Fruit fly (Drosophila melanogaster): Measurements from ENCODE around the gene Rga.

Rga gene

DNA sequence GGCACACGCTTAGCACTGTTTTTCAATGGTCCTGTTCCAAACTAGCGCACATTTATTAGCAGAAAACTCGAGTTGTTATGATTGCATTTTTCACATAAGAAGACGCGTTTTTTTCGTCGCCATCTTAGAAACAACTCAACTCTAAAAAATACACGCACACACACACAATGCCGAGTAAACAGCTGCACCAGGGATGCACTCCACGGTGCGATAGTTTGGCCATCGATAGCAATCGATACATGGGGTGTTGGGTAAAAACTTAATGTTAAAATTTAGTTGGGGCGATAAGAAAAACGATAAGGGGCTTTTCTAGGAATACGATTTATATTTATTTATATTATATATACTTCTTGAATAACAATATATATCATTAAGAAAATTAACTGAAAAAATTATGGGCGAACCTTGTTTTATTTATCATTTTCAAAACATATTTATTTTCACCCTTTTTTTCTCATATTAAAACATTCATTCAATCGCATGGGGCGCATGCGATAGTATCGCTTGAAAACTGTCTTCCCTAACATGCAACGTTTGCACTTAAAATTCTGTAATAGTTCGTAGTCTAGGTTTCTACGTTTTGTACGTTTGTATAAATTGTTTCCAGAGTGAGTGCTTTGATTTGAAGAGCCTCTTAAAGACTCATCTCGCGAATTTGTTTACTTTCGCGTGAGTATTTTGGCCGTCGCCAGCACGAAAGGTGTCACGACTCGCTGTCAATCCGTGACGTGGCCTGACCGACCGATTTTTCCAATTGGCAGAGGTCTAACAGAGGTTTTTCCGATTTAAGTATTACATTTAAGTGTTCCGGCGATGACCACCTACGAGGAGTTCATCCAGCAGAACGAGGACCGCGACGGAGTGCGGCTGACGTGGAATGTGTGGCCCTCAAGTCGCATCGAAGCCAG is 35.9 kb upstream of the Rga start, which contains the start of the genes MTA1-like and Sec23 (continued):
- TF ChIP-seq nom (GFP tag; optimal IDR thresholded peaks at IDR 0.05) (no peak), gcm (GFP tag; optimal IDR thresholded peaks at IDR 0.05) (no peak), Spps (tag; optimal IDR thresholded peaks at IDR 0.05) (no peak), tin (GFP tag; optimal IDR thresholded peaks at IDR 0.05) (peak; percentile 57), emc (GFP tag; optimal IDR thresholded peaks at IDR 0.05) (no peak), pfk (GFP tag; optimal IDR thresholded peaks at IDR 0.05) (no peak), Hr39 (optimal IDR thresholded peaks at IDR 0.05) (no peak), jigr1 (GFP tag; IDR thresholded peaks at IDR 0.05) (peak; percentile 79; the same call in 2 of the 3 replicates), grau (tag; optimal IDR thresholded peaks at IDR 0.05) (peak; percentile 63), esg (GFP tag; conservative IDR thresholded peaks at IDR 0.05) (no peak), ham (GFP tag; IDR thresholded peaks at IDR 0.05) (no peak), CG6175 (GFP tag; IDR thresholded peaks at IDR 0.05) (no peak), CG11093 (GFP tag; IDR thresholded peaks at IDR 0.05) (no peak), Sin3A (optimal IDR thresholded peaks at IDR 0.05) (peak; percentile 56), CG2120 (GFP tag; optimal IDR thresholded peaks at IDR 0.05) (peak; percentile 51), Awh (GFP tag; IDR thresholded peaks at IDR 0.05) (no peak), CG12299 (tag; optimal IDR thresholded peaks at IDR 0.05) (no peak), CG1024 (GFP tag; IDR thresholded peaks at IDR 0.05) (no peak), knrl (GFP tag; IDR thresholded peaks at IDR 0.05; ENCODE audit: partially characterized antibody) (peak; percentile 98), cg (GFP tag; optimal IDR thresholded peaks at IDR 0.05) (no peak), Ssrp (tag; optimal IDR thresholded peaks at IDR 0.05) (peak; percentile 36), CG31388 (GFP tag; optimal IDR thresholded peaks at IDR 0.05) (no peak), org-1 (GFP tag; optimal IDR thresholded peaks at IDR 0.05) (no peak), Jarid2 (GFP tag; optimal IDR thresholded peaks at IDR 0.05) (no peak), repo (GFP tag; optimal IDR thresholded peaks at IDR 0.05) (no peak), Ets65A (GFP tag) (peak; percentile 93), CG7745 (tag; optimal IDR thresholded peaks at IDR 0.05) (no peak), Dip3 (GFP tag; optimal IDR thresholded peaks at IDR 0.05) (peak; percentile 5), ro (GFP tag; IDR thresholded peaks at IDR 0.05) (no peak), ase (GFP tag; IDR thresholded peaks at IDR 0.05) (no peak), CG7372 (GFP tag; IDR thresholded peaks at IDR 0.05) (no peak), MESR4 (GFP tag; optimal IDR thresholded peaks at IDR 0.05) (peak; percentile 86), CG3281 (GFP tag; optimal IDR thresholded peaks at IDR 0.05) (peak; percentile 4), CG32532 (GFP tag; IDR thresholded peaks at IDR 0.05) (peak; percentile 43; the same call in 1 of the 2 replicates), pho (GFP tag; optimal IDR thresholded peaks at IDR 0.05) (peak; percentile 37), CG10274 (GFP tag; optimal IDR thresholded peaks at IDR 0.05) (no peak), Bgb (GFP tag; IDR thresholded peaks at IDR 0.05; ENCODE audit: partially characterized antibody) (peak; percentile 88), CG34224 (GFP tag; IDR thresholded peaks at IDR 0.05; ENCODE audit: partially characterized antibody) (peak; percentile 85), Six4 (GFP tag; optimal IDR thresholded peaks at IDR 0.05) (no peak), CG10209 (GFP tag; optimal IDR thresholded peaks at IDR 0.05) (peak; percentile 41), CG2712 (tag; optimal IDR thresholded peaks at IDR 0.05) (peak; percentile 69), Hsf (GFP tag; optimal IDR thresholded peaks at IDR 0.05) (no peak), HLHmδ (GFP tag; optimal IDR thresholded peaks at IDR 0.05) (peak; percentile 41), CG43689 (GFP tag; IDR thresholded peaks at IDR 0.05) (no peak), CG18599 (GFP tag; optimal IDR thresholded peaks at IDR 0.05) (peak; percentile 38), Blimp-1 (GFP tag; optimal IDR thresholded peaks at IDR 0.05) (no peak), ken (GFP tag; IDR thresholded peaks at IDR 0.05) (0 out of 3 replicates have a peak, but pooled peaks have one; percentile 4), sna (GFP tag; IDR thresholded peaks at IDR 0.05; ENCODE audit: partially characterized antibody) (peak; percentile 94), bigmax (GFP tag; optimal IDR thresholded peaks at IDR 0.05) (no peak)

All from whole organism, embryonic.